Fruit fly (Drosophila melanogaster) whole organism, embryonic: ENCODE results near the gene CG32187.

ENCODE experiments used
- BEAF-32 ChIP-seq: fragments of 200-800 bp; sonication (Bioruptor generic); optimal IDR thresholded peaks from 3 replicates; lab custom pipeline; 2017; ENCODE audit warnings: missing biosample characterization, missing genetic modification characterization, mild to moderate bottlenecking, moderate library complexity, missing genetic modification reagents
- BtbVII ChIP-seq: fragments of 200-800 bp; sonication (Bioruptor generic); optimal IDR thresholded peaks from 3 replicates; lab custom pipeline; 2017; ENCODE audit warnings: missing biosample characterization, mild to moderate bottlenecking, missing genetic modification characterization
- CG13296 ChIP-seq: fragments of 200-800 bp; sonication (Bioruptor generic); optimal IDR thresholded peaks from 3 replicates; lab custom pipeline; 2018; ENCODE audit warnings: missing biosample characterization, mild to moderate bottlenecking, missing genetic modification characterization
- CG14014 ChIP-seq: fragments of 200-800 bp; sonication (Bioruptor generic); IDR thresholded peaks from 2 replicates; pipeline ENCODE4 v1.3.6; 2022; ENCODE audit warnings: missing biosample characterization, missing genetic modification characterization
- CG15269 ChIP-seq: fragments of 200-800 bp; sonication (Bioruptor generic); optimal IDR thresholded peaks from 2 replicates; lab custom pipeline; 2018; ENCODE audit warnings: missing biosample characterization, mild to moderate bottlenecking, missing genetic modification characterization, moderate library complexity
- CG1602 ChIP-seq: fragments of 200-800 bp; sonication (Bioruptor generic); optimal IDR thresholded peaks from 3 replicates; lab custom pipeline; 2016; ENCODE audit warnings: missing biosample characterization, missing genetic modification characterization
- CG17328 ChIP-seq: fragments of 200-800 bp; sonication (Bioruptor generic); IDR thresholded peaks from 2 replicates; pipeline ENCODE4 v1.3.6; 2022; ENCODE audit warnings: missing biosample characterization, missing genetic modification characterization
- CG17359 ChIP-seq: fragments of 200-800 bp; sonication (Bioruptor generic); optimal IDR thresholded peaks from 3 replicates; lab custom pipeline; 2018; ENCODE audit warnings: missing biosample characterization, mild to moderate bottlenecking, missing genetic modification characterization, moderate library complexity
- CG17568 ChIP-seq: fragments of 200-800 bp; sonication (Bioruptor generic); optimal IDR thresholded peaks from 2 replicates; lab custom pipeline; 2018; ENCODE audit warnings: missing biosample characterization, mild to moderate bottlenecking, missing genetic modification characterization, moderate library complexity
- CG17802 ChIP-seq: fragments of 200-800 bp; sonication (Bioruptor generic); optimal IDR thresholded peaks from 2 replicates; lab custom pipeline; 2018; ENCODE audit warnings: missing biosample characterization, mild to moderate bottlenecking, missing genetic modification characterization, moderate library complexity
- CG2678 ChIP-seq: fragments of 200-800 bp; sonication (Bioruptor generic); optimal IDR thresholded peaks from 3 replicates; lab custom pipeline; 2019; ENCODE audit warnings: missing biosample characterization, mild to moderate bottlenecking, missing genetic modification characterization, moderate library complexity
- CG34224 ChIP-seq: fragments of 200-800 bp; sonication (Bioruptor generic); IDR thresholded peaks from 3 replicates; pipeline ENCODE4 v1.3.6; 2022; ENCODE audit warnings: missing biosample characterization, missing genetic modification characterization; ENCODE audit not compliant: partially characterized antibody
- CG34422 ChIP-seq: fragments of 200-800 bp; sonication (Bioruptor generic); IDR thresholded peaks from 3 replicates; pipeline ENCODE4 v1.3.6; 2022; ENCODE audit warnings: missing biosample characterization, missing genetic modification characterization
- CG3995 ChIP-seq: fragments of 200-800 bp; sonication (Bioruptor generic); optimal IDR thresholded peaks from 3 replicates; lab custom pipeline; 2016; ENCODE audit warnings: missing biosample characterization, missing genetic modification characterization
- CG42726 ChIP-seq: fragments of 200-800 bp; sonication (Bioruptor generic); IDR thresholded peaks from 2 replicates; pipeline ENCODE4 v1.3.6; 2022; ENCODE audit warnings: missing biosample characterization, missing genetic modification characterization; ENCODE audit not compliant: partially characterized antibody
- CG4404 ChIP-seq: fragments of 200-800 bp; sonication (Bioruptor generic); IDR thresholded peaks from 2 replicates; pipeline ENCODE4 v1.3.6; 2022; ENCODE audit warnings: missing biosample characterization, missing genetic modification characterization
- CG4730 ChIP-seq: fragments of 200-800 bp; sonication (Bioruptor generic); IDR thresholded peaks from 2 replicates; pipeline ENCODE4 v1.3.6; 2022; ENCODE audit warnings: missing biosample characterization, missing genetic modification characterization
- CG6813 ChIP-seq: fragments of 200-800 bp; sonication (Bioruptor generic); optimal IDR thresholded peaks from 2 replicates; lab custom pipeline; 2017; ENCODE audit warnings: missing biosample characterization, missing genetic modification characterization, mild to moderate bottlenecking, moderate library complexity, missing genetic modification reagents
- CG7839 ChIP-seq: fragments of 200-800 bp; sonication (Bioruptor generic); optimal IDR thresholded peaks from 3 replicates; lab custom pipeline; 2018; ENCODE audit warnings: missing biosample characterization, mild to moderate bottlenecking, missing genetic modification characterization, moderate library complexity
- CG8359 ChIP-seq: fragments of 200-800 bp; sonication (Bioruptor generic); optimal IDR thresholded peaks from 2 replicates; lab custom pipeline; 2017; ENCODE audit warnings: missing biosample characterization, mild to moderate bottlenecking, missing genetic modification characterization, borderline replicate concordance
- CoRest ChIP-seq: fragments of 200-800 bp; sonication (Bioruptor generic); optimal IDR thresholded peaks from 3 replicates; lab custom pipeline; 2018; ENCODE audit warnings: missing biosample characterization, mild to moderate bottlenecking, missing genetic modification characterization, moderate library complexity
- Dad ChIP-seq: fragments of 200-800 bp; sonication (Bioruptor generic); optimal IDR thresholded peaks from 3 replicates; lab custom pipeline; 2016; ENCODE audit warnings: missing biosample characterization, missing genetic modification characterization
- Dref ChIP-seq: fragments of 200-800 bp; sonication (Bioruptor generic); IDR thresholded peaks from 2 replicates; pipeline ENCODE4 v1.3.6; 2022; ENCODE audit warnings: missing biosample characterization, missing genetic modification characterization
- Jarid2 ChIP-seq: fragments of 200-800 bp; sonication (Bioruptor generic); optimal IDR thresholded peaks from 3 replicates; lab custom pipeline; 2017; ENCODE audit warnings: mild to moderate bottlenecking, missing biosample characterization, missing genetic modification reagents, missing genetic modification characterization
- Myb ChIP-seq: fragments of 200-800 bp; sonication (Bioruptor generic); optimal IDR thresholded peaks from 2 replicates; lab custom pipeline; 2016; ENCODE audit warnings: missing biosample characterization, missing genetic modification characterization
- PHDP ChIP-seq: fragments of 200-800 bp; sonication (Bioruptor generic); optimal IDR thresholded peaks from 3 replicates; lab custom pipeline; 2018; ENCODE audit warnings: missing biosample characterization, mild to moderate bottlenecking, missing genetic modification characterization, moderate library complexity
- Trl ChIP-seq, 3 experiments: fragments of >200 bp in 2 of 3; fragments of 200-800 bp in 1 of 3; sonication (Bioruptor generic) in 1 of 3; optimal IDR thresholded peaks; 2 replicates in 1 of 3; 3 replicates in 2 of 3; lab custom pipeline; 2016 to 2017; ENCODE audit warnings: missing biosample characterization in 1 of 3, missing genetic modification characterization in 1 of 3
- Vsx1 ChIP-seq: fragments of 200-800 bp; sonication (Bioruptor generic); optimal IDR thresholded peaks from 2 replicates; lab custom pipeline; 2017; ENCODE audit warnings: missing biosample characterization, mild to moderate bottlenecking, missing genetic modification characterization, missing genetic modification reagents
- YL-1 ChIP-seq: fragments of 200-800 bp; sonication (Bioruptor generic); optimal IDR thresholded peaks from 3 replicates; lab custom pipeline; 2017; ENCODE audit warnings: missing biosample characterization, mild to moderate bottlenecking, missing genetic modification characterization
- chif ChIP-seq, 2 experiments: fragments of 200-800 bp; sonication (Bioruptor generic); optimal IDR thresholded peaks; 3 replicates each; lab custom pipeline; 2016; ENCODE audit warnings: missing biosample characterization in 2 of 2, missing genetic modification characterization in 2 of 2
- crol ChIP-seq: fragments of 200-800 bp; sonication (Bioruptor generic); IDR thresholded peaks from 2 replicates; pipeline ENCODE4 v1.3.6; 2022; ENCODE audit warnings: missing biosample characterization, missing genetic modification characterization
- ewg ChIP-seq: fragments of 200-800 bp; sonication (Bioruptor generic); optimal IDR thresholded peaks from 3 replicates; lab custom pipeline; 2017; ENCODE audit warnings: mild to moderate bottlenecking, missing biosample characterization, missing genetic modification reagents, missing genetic modification characterization
- inv ChIP-seq: fragments of 200-800 bp; sonication (Bioruptor generic); IDR thresholded peaks from 2 replicates; pipeline ENCODE4 v1.3.6; 2022; ENCODE audit warnings: missing biosample characterization, missing genetic modification characterization; ENCODE audit not compliant: partially characterized antibody
- jing ChIP-seq: fragments of 200-800 bp; sonication (Bioruptor generic); optimal IDR thresholded peaks from 2 replicates; lab custom pipeline; 2018; ENCODE audit warnings: missing biosample characterization, mild to moderate bottlenecking, missing genetic modification characterization
- kay ChIP-seq: fragments of 200-800 bp; sonication (Bioruptor generic); optimal IDR thresholded peaks from 2 replicates; lab custom pipeline; 2016; ENCODE audit warnings: missing biosample characterization, missing genetic modification characterization
- lilli ChIP-seq: fragments of 200-800 bp; sonication (Bioruptor generic); optimal IDR thresholded peaks from 3 replicates; lab custom pipeline; 2016; ENCODE audit warnings: missing biosample characterization, missing genetic modification characterization
- lov ChIP-seq, 2 experiments: fragments of 200-800 bp in 1 of 2; fragments of >200 bp in 1 of 2; sonication (Bioruptor generic) in 1 of 2; IDR thresholded peaks in 1 of 2; optimal IDR thresholded peaks in 1 of 2; 2 replicates in 1 of 2; 3 replicates in 1 of 2; pipeline versions ENCODE4 v1.3.6 to Lab custom; 2017 to 2022; ENCODE audit warnings: missing biosample characterization in 1 of 2, missing genetic modification characterization in 1 of 2
- mam ChIP-seq: fragments of 200-800 bp; sonication (Bioruptor generic); optimal IDR thresholded peaks from 3 replicates; lab custom pipeline; 2016; ENCODE audit warnings: missing biosample characterization, missing genetic modification characterization
- odd ChIP-seq: fragments of 200-800 bp; sonication (Bioruptor generic); optimal IDR thresholded peaks from 2 replicates; lab custom pipeline; 2017; ENCODE audit warnings: missing biosample characterization, mild to moderate bottlenecking, missing genetic modification characterization
- p53 ChIP-seq: fragments of 200-800 bp; sonication (Bioruptor generic); optimal IDR thresholded peaks from 2 replicates; lab custom pipeline; 2016; ENCODE audit warnings: missing biosample characterization, missing genetic modification characterization
- rib ChIP-seq: fragments of 200-800 bp; sonication (Bioruptor generic); IDR thresholded peaks from 2 replicates; pipeline ENCODE4 v1.3.6; 2022; ENCODE audit warnings: missing biosample characterization, missing genetic modification characterization
- slbo ChIP-seq: fragments of 200-800 bp; sonication (Bioruptor generic); IDR thresholded peaks from 2 replicates; pipeline ENCODE4 v1.3.6; 2022; ENCODE audit warnings: missing biosample characterization, missing genetic modification characterization
- sna ChIP-seq: fragments of 200-800 bp; sonication (Bioruptor generic); IDR thresholded peaks from 2 replicates; pipeline ENCODE4 v1.3.6; 2022; ENCODE audit warnings: missing biosample characterization, missing genetic modification characterization; ENCODE audit not compliant: partially characterized antibody
- stc ChIP-seq: fragments of 200-800 bp; sonication (Bioruptor generic); IDR thresholded peaks from 2 replicates; pipeline ENCODE4 v1.3.6; 2022; ENCODE audit warnings: missing biosample characterization, missing genetic modification characterization
- tna ChIP-seq: fragments of 200-800 bp; sonication (Bioruptor generic); IDR thresholded peaks from 2 replicates; pipeline ENCODE4 v1.3.6; 2022; ENCODE audit warnings: missing biosample characterization, missing genetic modification characterization; ENCODE audit not compliant: partially characterized antibody
- tx ChIP-seq: fragments of 200-800 bp; sonication (Bioruptor generic); optimal IDR thresholded peaks from 2 replicates; lab custom pipeline; 2016; ENCODE audit warnings: missing biosample characterization, missing genetic modification characterization
- vnd ChIP-seq: fragments of 200-800 bp; sonication (Bioruptor generic); IDR thresholded peaks from 3 replicates; pipeline ENCODE4 v1.3.6; 2022; ENCODE audit warnings: missing biosample characterization, missing genetic modification characterization; ENCODE audit not compliant: partially characterized antibody

Gene CG32187

dm6 chr3L:17841085-17841606 lies 35.0 kb upstream of the CG32187 start, which contains the start of gene CG5577 (continued):
- TF ChIP-seq odd (peak; percentile 10), lilli (GFP tag; lab: Kevin White, UChicago) (peak; percentile 30), tx (no peak), CG34422 (GFP tag; lab: Robert Waterston, UW) (peak; percentile 41; the same call in 1 of the 3 replicates), Jarid2 (no peak), lov (optimal IDR thresholded peaks at IDR 0.05; lab: Kevin White, UChicago) (no peak), lov (GFP tag; IDR thresholded peaks at IDR 0.05; lab: Robert Waterston, UW) (0 out of 3 replicates have a peak, but pooled peaks have one; percentile 9), mam (GFP tag; lab: Kevin White, UChicago) (peak; percentile 22), kay (GFP tag; lab: Kevin White, UChicago) (no peak), CG34224 (GFP tag; lab: Robert Waterston, UW) (peak; percentile 60), vnd (GFP tag; lab: Robert Waterston, UW) (peak; percentile 60; the same call in 2 of the 3 replicates), chif (GFP tag; optimal IDR thresholded peaks at IDR 0.05; lab: Kevin White, UChicago) (no peak), CG14014 (GFP tag; lab: Robert Waterston, UW) (peak; percentile 32; the same call in 1 of the 2 replicates), CG2678 (tag; lab: Kevin White, UChicago) (no peak), Dad (GFP tag; lab: Kevin White, UChicago) (no peak), CG4404 (GFP tag; lab: Robert Waterston, UW) (no peak), stc (GFP tag; lab: Robert Waterston, UW) (peak; percentile 42; the same call in 1 of the 2 replicates), Vsx1 (GFP tag; lab: Kevin White, UChicago) (no peak), CG4730 (GFP tag; lab: Robert Waterston, UW) (no peak), BtbVII (peak; percentile 7), CG17568 (GFP tag; lab: Kevin White, UChicago) (no peak), CG17359 (tag; lab: Kevin White, UChicago) (no peak), CG1602 (GFP tag; lab: Kevin White, UChicago) (no peak), rib (GFP tag; lab: Robert Waterston, UW) (peak; percentile 59; the same call in 1 of the 2 replicates), Dref (GFP tag; lab: Robert Waterston, UW) (peak; percentile 57), sna (peak; percentile 78), slbo (GFP tag; lab: Robert Waterston, UW) (peak; percentile 39; the same call in 1 of the 2 replicates), inv (GFP tag; lab: Robert Waterston, UW) (peak; percentile 45; the same call in 1 of the 2 replicates), BEAF-32 (GFP tag; lab: Kevin White, UChicago) (peak; percentile 60), crol (peak; percentile 28; the same call in 1 of the 2 replicates), CG8359 (no peak), CG15269 (tag; lab: Kevin White, UChicago) (peak; percentile 27), jing (GFP tag; lab: Kevin White, UChicago) (no peak), CG17802 (tag; lab: Kevin White, UChicago) (no peak), CoRest (no peak), YL-1 (no peak), CG42726 (GFP tag; lab: Robert Waterston, UW) (peak; percentile 39; the same call in 1 of the 2 replicates), Myb (GFP tag; lab: Kevin White, UChicago) (peak; percentile 10), CG7839 (tag; lab: Kevin White, UChicago) (no peak), p53 (GFP tag; lab: Kevin White, UChicago) (no peak), CG13296 (GFP tag; lab: Kevin White, UChicago) (peak; percentile 55), CG17328 (no peak), Trl (optimal IDR thresholded peaks at IDR 0.05; lab: Kevin White, UChicago) (peak; percentile 38 to 75), Trl (GFP tag; optimal IDR thresholded peaks at IDR 0.05; lab: Kevin White, UChicago) (peak; percentile 9), CG3995 (GFP tag; lab: Kevin White, UChicago) (peak; percentile 75), CG6813 (GFP tag; lab: Kevin White, UChicago) (no peak), PHDP (no peak), ewg (GFP tag; lab: Kevin White, UChicago) (no peak), tna (peak; percentile 42; the same call in 1 of the 2 replicates)
